Worm (Caenorhabditis elegans) whole organism, early embryonic: ENCODE results near the gene madf-5.

Experiments used
- ama-1 ChIP-seq: fragments of 150-350 bp; optimal IDR thresholded peaks from 2 replicates; lab custom pipeline; 2014
- ceh-13 ChIP-seq: fragments of 200-800 bp; sonication (Bioruptor generic); optimal IDR thresholded peaks from 2 replicates; lab custom pipeline; 2018; ENCODE audit warnings: mild to moderate bottlenecking, missing genetic modification characterization, missing compliant biosample characterization
- flt-1 ChIP-seq: fragments of 200-800 bp; sonication (Bioruptor generic); IDR thresholded peaks from 2 replicates; pipeline ENCODE4 v1.3.6; 2022; ENCODE audit warnings: missing genetic modification characterization, missing compliant biosample characterization
- hmg-4 ChIP-seq: fragments of 200-800 bp; sonication (Bioruptor generic); optimal IDR thresholded peaks from 2 replicates; lab custom pipeline; 2018; ENCODE audit warnings: mild to moderate bottlenecking, missing genetic modification characterization, missing compliant biosample characterization
- tra-4 ChIP-seq: sonication (generic microtip); optimal IDR thresholded peaks from 2 replicates; lab custom pipeline; 2017; ENCODE audit warnings: missing genetic modification characterization, missing compliant biosample characterization

DNA sequence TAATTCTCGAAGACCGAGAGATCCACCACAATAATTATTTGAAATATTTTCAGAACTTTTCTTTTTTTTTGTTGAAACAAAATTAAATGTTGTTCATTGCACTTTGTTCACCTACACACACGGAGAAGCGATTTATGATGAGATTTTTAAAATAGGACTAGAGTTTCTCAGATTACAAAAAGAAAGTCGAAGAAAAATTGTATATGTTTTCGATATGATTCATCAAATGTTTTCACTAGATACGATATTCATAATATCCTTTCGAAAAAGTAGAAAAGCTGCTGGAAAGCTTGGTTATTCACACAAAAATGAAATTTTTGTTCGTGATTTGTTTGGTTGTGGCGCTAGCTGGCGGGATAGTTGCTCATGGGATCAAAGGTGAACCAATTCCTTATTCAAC lies 48.4 kb upstream of the madf-5 start, which contains the start of gene F57C2.4:
- TF ChIP-seq flt-1 (GFP tag; lab: Robert Waterston, UW): no peak
- no peak for TF ChIP-seq ceh-13 (GFP tag; lab: Kevin White, UChicago)
- TF ChIP-seq ama-1 (lab: Kevin White, UChicago): no peak
- no peak for TF ChIP-seq tra-4 (tag; lab: Kevin White, UChicago)
- TF ChIP-seq hmg-4 (GFP tag; lab: Kevin White, UChicago): no peak
